Worm (Caenorhabditis elegans): ENCODE measurements around the gene cah-1.

ce11 chrIII:5089489-5089888 lies 4.1 kb upstream of the cah-1 start:
- no peak for TF ChIP-seq ceh-82 (tag; optimal IDR thresholded peaks at IDR 0.05)
- TF ChIP-seq ztf-11 (tag; optimal IDR thresholded peaks at IDR 0.05) = no peak
- TF ChIP-seq egl-27 (tag; optimal IDR thresholded peaks at IDR 0.05) = no peak
- TF ChIP-seq lsy-2 (tag; optimal IDR thresholded peaks at IDR 0.05) = no peak
- TF ChIP-seq skn-1 (tag; optimal IDR thresholded peaks at IDR 0.05) = no peak
- no peak for TF ChIP-seq elt-3 (tag; optimal IDR thresholded peaks at IDR 0.05)
- TF ChIP-seq crh-2 (tag; optimal IDR thresholded peaks at IDR 0.05) = no peak
- TF ChIP-seq unc-62 (GFP tag; optimal IDR thresholded peaks at IDR 0.05) = no peak
- TF ChIP-seq nhr-12 (tag; optimal IDR thresholded peaks at IDR 0.05) = no peak
- peak; percentile 37 for TF ChIP-seq nhr-25 (tag; optimal IDR thresholded peaks at IDR 0.05)
- no peak for TF ChIP-seq ama-1 (optimal IDR thresholded peaks at IDR 0.05)
- no peak for TF ChIP-seq snpc-4 (tag; optimal IDR thresholded peaks at IDR 0.05)
